Worm (Caenorhabditis elegans): Measurements from ENCODE around the gene B0302.4.

- TF ChIP-seq snpc-4 (tag; optimal IDR thresholded peaks at IDR 0.05) (no peak), nhr-237 (tag; optimal IDR thresholded peaks at IDR 0.05) (no peak), lin-15B (tag; optimal IDR thresholded peaks at IDR 0.05) (no peak), tbx-2 (tag; optimal IDR thresholded peaks at IDR 0.05) (no peak), skn-1 (tag; optimal IDR thresholded peaks at IDR 0.05) (no peak)
Observed at ce11 chrX:17180135-17180534, 3.6 kb upstream of the B0302.4 start.
